Worm (Caenorhabditis elegans) whole organism, young adult: ENCODE results near the gene fbxa-29.

ENCODE experiments used
- B0336.3 ChIP-seq: fragments of 200-800 bp; sonication (Bioruptor generic); IDR thresholded peaks from 2 replicates; pipeline ENCODE4 v1.3.6; 2022; ENCODE audit warnings: missing genetic modification characterization, missing compliant biosample characterization
- ceh-79 ChIP-seq: sonication (generic microtip); optimal IDR thresholded peaks from 2 replicates; lab custom pipeline; 2017; ENCODE audit warnings: mild to moderate bottlenecking, missing genetic modification characterization, missing compliant biosample characterization
- die-1 ChIP-seq: sonication (generic microtip); optimal IDR thresholded peaks from 2 replicates; lab custom pipeline; 2016; ENCODE audit warnings: missing genotype, mild to moderate bottlenecking, missing genetic modification characterization, missing compliant biosample characterization
- dpl-1 ChIP-seq: fragments of 150-350 bp; optimal IDR thresholded peaks from 2 replicates; lab custom pipeline; 2014; ENCODE audit warnings: missing biosample characterization, missing genetic modification reagents, missing genetic modification characterization
- let-526 ChIP-seq: fragments of 200-800 bp; sonication (Bioruptor generic); IDR thresholded peaks from 2 replicates; pipeline ENCODE4 v1.3.6; 2022; ENCODE audit warnings: missing genetic modification reagents, missing genetic modification characterization, missing compliant biosample characterization
- madf-8 ChIP-seq: fragments of 200-800 bp; sonication (Bioruptor generic); conservative IDR thresholded peaks from 2 replicates; pipeline ENCODE4 v1.3.6; 2022; ENCODE audit warnings: missing genetic modification reagents, missing genetic modification characterization, missing compliant biosample characterization
- mel-28 ChIP-seq: sonication (generic microtip); optimal IDR thresholded peaks from 2 replicates; lab custom pipeline; 2016; ENCODE audit warnings: borderline replicate concordance, mild to moderate bottlenecking, missing genetic modification characterization, missing compliant biosample characterization
- somi-1 ChIP-seq: fragments of 200-800 bp; sonication (Bioruptor generic); optimal IDR thresholded peaks from 2 replicates; lab custom pipeline; 2018; ENCODE audit warnings: mild to moderate bottlenecking, missing genetic modification characterization, missing compliant biosample characterization
- xnd-1 ChIP-seq: sonication (generic microtip); optimal IDR thresholded peaks from 2 replicates; lab custom pipeline; 2016; ENCODE audit warnings: missing genotype, missing genetic modification reagents, missing genetic modification characterization, missing compliant biosample characterization

ce11 chrIII:1221995-1222394, 51.5 kb downstream of the fbxa-29 start:
- TF ChIP-seq somi-1 (GFP tag; lab: Kevin White, UChicago) (no peak), die-1 (tag; lab: Kevin White, UChicago) (no peak), B0336.3 (GFP tag; lab: Robert Waterston, UW) (no peak), madf-8 (GFP tag; lab: Robert Waterston, UW) (no peak), let-526 (GFP tag; lab: Robert Waterston, UW) (no peak), mel-28 (tag; lab: Kevin White, UChicago) (no peak), ceh-79 (tag; lab: Kevin White, UChicago) (no peak), xnd-1 (tag; lab: Kevin White, UChicago) (no peak), dpl-1 (GFP tag; lab: Kevin White, UChicago) (no peak)
